Fruit fly (Drosophila melanogaster) S2 (cell line): ENCODE measurements around the gene CG32295.

Experiments used
- CG8478 ChIP-seq: fragments of >200 bp; optimal IDR thresholded peaks from 2 replicates; lab custom pipeline; 2018
- CTCF ChIP-seq, 2 experiments: fragments of >200 bp; optimal IDR thresholded peaks; 2 replicates each; lab custom pipeline; 2018

DNA sequence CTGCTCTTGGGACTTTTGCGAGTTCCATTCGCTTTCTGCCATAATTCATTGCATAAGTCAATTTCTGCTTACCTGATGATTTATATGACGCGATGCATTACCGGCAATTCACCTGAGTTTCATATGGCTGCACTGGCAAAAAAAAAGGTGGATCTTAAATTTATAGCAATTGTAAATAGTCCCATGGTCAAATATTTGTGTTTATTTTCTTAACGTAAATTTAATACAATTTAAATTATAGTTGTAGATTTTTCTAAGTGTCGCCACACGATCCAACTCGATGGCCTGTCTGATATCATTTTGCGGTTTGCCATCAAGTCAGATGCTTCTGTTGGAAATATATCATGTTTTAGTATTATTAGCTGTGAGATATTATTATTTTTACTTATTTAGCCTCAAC is 45.3 kb downstream of the CG32295 start:
- TF ChIP-seq CTCF (optimal IDR thresholded peaks at IDR 0.05; lab: Kevin White, UChicago) (no peak), CG8478 (lab: Kevin White, UChicago) (no peak)
